Worm (Caenorhabditis elegans) whole organism, L1 larva: ENCODE results near the gene ceh-92.

ENCODE experiments used
- C34B4.2 ChIP-seq: sonication (generic microtip); optimal IDR thresholded peaks from 2 replicates; lab custom pipeline; 2017; ENCODE audit warnings: mild to moderate bottlenecking, missing genetic modification characterization, missing compliant biosample characterization
- F16B12.6 ChIP-seq: fragments of 150-350 bp; optimal IDR thresholded peaks from 2 replicates; lab custom pipeline; 2014; ENCODE audit warnings: missing biosample characterization, missing genetic modification characterization
- alr-1 ChIP-seq: fragments of 200-800 bp; sonication (Bioruptor generic); optimal IDR thresholded peaks from 2 replicates; lab custom pipeline; 2018; ENCODE audit warnings: borderline replicate concordance, mild to moderate bottlenecking, missing genetic modification characterization, missing compliant biosample characterization
- aly-2 ChIP-seq: fragments of 150-350 bp; optimal IDR thresholded peaks from 2 replicates; lab custom pipeline; 2014; ENCODE audit warnings: missing biosample characterization, missing genetic modification characterization
- blmp-1 ChIP-seq: fragments of 150-350 bp; optimal IDR thresholded peaks from 2 replicates; lab custom pipeline; 2014; ENCODE audit warnings: missing biosample characterization, missing genetic modification characterization
- ceh-8 ChIP-seq: fragments of 200-800 bp; sonication (Bioruptor generic); optimal IDR thresholded peaks from 2 replicates; lab custom pipeline; 2018; ENCODE audit warnings: mild to moderate bottlenecking, missing genetic modification characterization, moderate library complexity, missing compliant biosample characterization
- ceh-82 ChIP-seq, 3 experiments: fragments of 150-350 bp in 1 of 3; sonication (generic microtip) in 2 of 3; optimal IDR thresholded peaks; 2 replicates each; lab custom pipeline; 2014 to 2017; ENCODE audit warnings: missing biosample characterization in 3 of 3, missing genetic modification characterization in 3 of 3
- ces-1 ChIP-seq: fragments of 150-350 bp; optimal IDR thresholded peaks from 2 replicates; lab custom pipeline; 2014; ENCODE audit warnings: missing biosample characterization, missing genetic modification reagents, missing genetic modification characterization
- egl-13 ChIP-seq: sonication (generic microtip); optimal IDR thresholded peaks from 2 replicates; lab custom pipeline; 2016; ENCODE audit warnings: missing genotype, missing genetic modification reagents, missing genetic modification characterization, missing compliant biosample characterization
- fkh-10 ChIP-seq: sonication (generic microtip); optimal IDR thresholded peaks from 2 replicates; lab custom pipeline; 2017; ENCODE audit warnings: missing biosample characterization, missing genetic modification reagents, missing genetic modification characterization
- fkh-4 ChIP-seq: sonication (generic microtip); optimal IDR thresholded peaks from 2 replicates; lab custom pipeline; 2016; ENCODE audit warnings: missing compliant biosample characterization, missing genetic modification characterization, borderline replicate concordance
- fkh-8 ChIP-seq: sonication (generic microtip); optimal IDR thresholded peaks from 2 replicates; lab custom pipeline; 2016; ENCODE audit warnings: mild to moderate bottlenecking, missing genetic modification characterization, missing compliant biosample characterization
- fos-1 ChIP-seq: fragments of 150-350 bp; optimal IDR thresholded peaks from 2 replicates; lab custom pipeline; 2014; ENCODE audit warnings: missing biosample characterization, missing genetic modification characterization
- grh-1 ChIP-seq: fragments of 200-800 bp; sonication (Bioruptor generic); IDR thresholded peaks from 2 replicates; pipeline ENCODE4 v1.3.6; 2022; ENCODE audit warnings: missing genetic modification reagents, missing genetic modification characterization, missing compliant biosample characterization
- hlh-17 ChIP-seq: fragments of 200-800 bp; sonication (Bioruptor generic); optimal IDR thresholded peaks from 2 replicates; lab custom pipeline; 2018; ENCODE audit warnings: missing genetic modification characterization, mild to moderate bottlenecking, missing compliant biosample characterization, moderate library complexity, borderline replicate concordance
- hlh-4 ChIP-seq: sonication (generic microtip); optimal IDR thresholded peaks from 2 replicates; lab custom pipeline; 2016; ENCODE audit warnings: mild to moderate bottlenecking, missing genetic modification characterization, missing compliant biosample characterization
- irx-1 ChIP-seq: sonication (generic microtip); optimal IDR thresholded peaks from 2 replicates; lab custom pipeline; 2016; ENCODE audit warnings: missing genetic modification characterization, missing compliant biosample characterization
- isw-1 ChIP-seq: fragments of 200-800 bp; sonication (Bioruptor generic); IDR thresholded peaks from 2 replicates; pipeline ENCODE4 v1.3.6; 2022; ENCODE audit warnings: missing genetic modification characterization, missing compliant biosample characterization
- jun-1 ChIP-seq: fragments of 150-350 bp; optimal IDR thresholded peaks from 2 replicates; lab custom pipeline; 2014; ENCODE audit warnings: missing biosample characterization, missing genetic modification reagents, missing genetic modification characterization
- lin-13 ChIP-seq: fragments of 150-350 bp; optimal IDR thresholded peaks from 2 replicates; lab custom pipeline; 2014; ENCODE audit warnings: missing biosample characterization, missing genetic modification reagents, missing genetic modification characterization
- lin-39 ChIP-seq: fragments of 150-350 bp; optimal IDR thresholded peaks from 2 replicates; lab custom pipeline; 2014; ENCODE audit warnings: missing biosample characterization, missing genetic modification reagents, missing genetic modification characterization
- mdl-1 ChIP-seq, 2 experiments: fragments of 150-350 bp; optimal IDR thresholded peaks; 2 replicates each; lab custom pipeline; 2014 to 2017; ENCODE audit warnings: missing biosample characterization in 2 of 2, missing genetic modification characterization in 2 of 2, inconsistent platforms in 1 of 2
- nhr-11 ChIP-seq: fragments of 150-350 bp; optimal IDR thresholded peaks from 2 replicates; lab custom pipeline; 2014; ENCODE audit warnings: missing biosample characterization, missing genetic modification characterization
- nhr-12 ChIP-seq: sonication (generic microtip); optimal IDR thresholded peaks from 2 replicates; lab custom pipeline; 2017; ENCODE audit warnings: missing biosample characterization, missing genetic modification characterization
- nhr-20 ChIP-seq: sonication (generic microtip); optimal IDR thresholded peaks from 2 replicates; lab custom pipeline; 2016; ENCODE audit warnings: mild to moderate bottlenecking, missing genetic modification characterization, missing compliant biosample characterization
- nhr-84 ChIP-seq: sonication (generic microtip); optimal IDR thresholded peaks from 2 replicates; lab custom pipeline; 2017; ENCODE audit warnings: missing biosample characterization, missing genetic modification characterization
- nhr-85 ChIP-seq: sonication (generic microtip); peaks from one replicate; lab custom pipeline; 2016; ENCODE audit warnings: missing genetic modification characterization, inconsistent platforms, missing compliant biosample characterization
- pax-3 ChIP-seq: fragments of 200-800 bp; sonication (Bioruptor generic); optimal IDR thresholded peaks from 2 replicates; lab custom pipeline; 2018; ENCODE audit warnings: mild to moderate bottlenecking, missing genetic modification characterization, moderate library complexity, missing compliant biosample characterization
- skn-1 ChIP-seq: fragments of 150-350 bp; optimal IDR thresholded peaks from 2 replicates; lab custom pipeline; 2014; ENCODE audit warnings: missing biosample characterization, missing genetic modification characterization
- snpc-4 ChIP-seq: fragments of 150-350 bp; optimal IDR thresholded peaks from 2 replicates; lab custom pipeline; 2014; ENCODE audit warnings: missing biosample characterization, missing genetic modification characterization
- snu-23 ChIP-seq: sonication (generic microtip); optimal IDR thresholded peaks from 2 replicates; lab custom pipeline; 2016; ENCODE audit warnings: missing genetic modification characterization, missing compliant biosample characterization
- sox-4 ChIP-seq: sonication (generic microtip); optimal IDR thresholded peaks from 2 replicates; lab custom pipeline; 2016; ENCODE audit warnings: missing genetic modification characterization, missing compliant biosample characterization
- tbx-2 ChIP-seq: sonication (generic microtip); optimal IDR thresholded peaks from 2 replicates; lab custom pipeline; 2016; ENCODE audit warnings: missing genetic modification characterization, missing compliant biosample characterization
- unc-62 ChIP-seq: fragments of 150-350 bp; optimal IDR thresholded peaks from 2 replicates; lab custom pipeline; 2014; ENCODE audit warnings: missing biosample characterization, missing genetic modification reagents, missing genetic modification characterization
- unc-98 ChIP-seq: fragments of 200-800 bp; sonication (Bioruptor generic); IDR thresholded peaks from 2 replicates; pipeline ENCODE4 v1.3.6; 2022; ENCODE audit warnings: missing genetic modification characterization, missing compliant biosample characterization
- vab-15 ChIP-seq: sonication (generic microtip); optimal IDR thresholded peaks from 2 replicates; lab custom pipeline; 2017; ENCODE audit warnings: missing genotype, mild to moderate bottlenecking, missing genetic modification characterization, missing compliant biosample characterization

Gene ceh-92

DNA sequence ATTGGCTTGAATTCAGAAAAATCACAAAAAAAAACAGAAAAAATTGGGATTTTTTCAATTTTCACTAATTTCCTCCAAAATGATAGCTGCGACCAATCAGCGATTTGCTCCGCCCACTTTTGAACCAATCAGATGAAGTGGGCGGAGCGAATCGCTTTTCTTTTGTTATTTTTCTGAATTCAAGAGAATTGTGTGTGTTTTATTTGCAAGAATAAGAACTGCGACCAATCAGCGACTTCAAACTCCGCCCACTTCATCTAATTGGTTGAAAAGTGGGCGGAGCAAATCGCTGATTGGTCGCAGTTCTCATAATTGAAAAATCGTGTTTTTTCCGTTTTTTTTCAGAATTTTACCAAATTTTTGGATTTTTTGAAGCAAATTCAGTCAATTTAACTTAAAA lies 1.2 kb downstream of the ceh-92 start:
- TF ChIP-seq grh-1 (GFP tag; lab: Robert Waterston, UW) (no peak), fkh-4 (tag; lab: Kevin White, UChicago) (no peak), hlh-17 (GFP tag; lab: Kevin White, UChicago) (no peak)

DNA sequence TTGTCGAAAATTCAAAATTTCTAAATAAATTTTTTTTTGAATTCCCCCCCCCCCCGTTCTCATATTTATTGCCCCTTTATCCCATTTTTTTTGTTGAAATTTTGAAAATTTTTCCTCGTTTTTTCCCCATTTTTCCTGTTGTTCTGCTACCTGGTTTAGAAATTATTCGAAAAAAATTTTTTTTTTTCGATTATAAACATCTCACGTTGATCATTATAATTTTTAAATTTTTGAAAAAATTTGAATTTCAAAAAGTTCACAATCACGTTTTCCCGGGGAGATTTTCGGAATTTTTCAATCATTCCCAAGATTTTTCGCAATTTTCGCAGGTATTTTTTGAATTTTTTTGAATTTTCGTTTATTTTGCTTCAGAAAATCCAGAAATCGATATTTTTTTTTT lies 7.5 kb downstream of the ceh-92 start, which contains the start of gene Y66D12A.3:
Gene Y66D12A.3 (plus strand): TSS at position 301 of the 400 bp plus-strand sequence.
- TF ChIP-seq egl-13 (tag; lab: Kevin White, UChicago), result no peak
- no peak for TF ChIP-seq unc-98
- no peak for TF ChIP-seq F16B12.6 (tag; lab: Kevin White, UChicago)
- no peak for TF ChIP-seq nhr-12 (tag; lab: Kevin White, UChicago)
- no peak for TF ChIP-seq irx-1 (tag; lab: Kevin White, UChicago)
- TF ChIP-seq snpc-4 (tag; lab: Kevin White, UChicago), result no peak
- TF ChIP-seq ces-1 (GFP tag; lab: Kevin White, UChicago), result no peak
- TF ChIP-seq C34B4.2 (tag; lab: Kevin White, UChicago), result no peak
- no peak for TF ChIP-seq ceh-82 (tag; optimal IDR thresholded peaks at IDR 0.05; lab: Kevin White, UChicago)
- no peak for TF ChIP-seq lin-13 (GFP tag; lab: Kevin White, UChicago)
- no peak for TF ChIP-seq alr-1
- TF ChIP-seq aly-2 (tag; lab: Kevin White, UChicago), result no peak

DNA sequence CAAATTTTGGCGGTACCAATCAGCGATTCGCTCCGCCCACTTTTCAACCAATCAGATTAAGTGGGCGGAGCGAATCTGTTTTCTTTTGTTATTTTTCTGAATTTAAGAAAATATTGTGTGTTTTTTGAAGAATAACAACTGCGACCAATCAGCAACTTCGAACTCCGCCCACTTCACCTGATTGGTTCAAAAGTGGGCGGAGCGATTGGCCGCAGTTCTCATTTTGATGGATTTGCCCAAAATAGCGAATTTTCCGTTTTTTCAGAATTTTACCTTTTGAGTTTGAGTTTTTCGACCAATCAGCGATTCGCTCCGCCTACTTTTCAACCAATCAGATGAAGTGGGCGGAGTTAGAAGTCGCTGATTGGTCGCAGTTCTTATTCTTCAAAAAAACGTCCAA lies 7.9 kb downstream of the ceh-92 start:
- TF ChIP-seq hlh-4 (tag; lab: Kevin White, UChicago), result no peak

DNA sequence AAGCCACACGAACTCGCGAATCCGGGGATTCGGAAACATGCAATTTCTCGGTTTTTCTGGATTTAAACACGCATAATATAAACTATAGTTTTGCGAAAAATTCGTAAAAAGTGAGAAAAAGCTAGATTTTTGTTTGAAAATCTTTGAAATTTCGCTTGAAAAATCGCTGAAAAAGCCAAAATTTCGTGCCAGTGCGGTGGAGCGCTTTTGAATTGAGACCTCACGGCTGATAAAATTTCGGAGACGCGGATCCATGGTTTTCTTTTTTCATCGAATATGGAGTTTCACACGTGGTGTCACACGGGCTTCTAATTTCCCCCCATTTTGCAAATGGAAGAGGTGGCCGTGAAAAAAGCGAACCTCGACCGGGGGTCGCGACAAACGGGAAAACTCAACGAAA lies 8.9 kb downstream of the ceh-92 start:
- no peak for TF ChIP-seq tbx-2 (tag; lab: Kevin White, UChicago)
- TF ChIP-seq nhr-20 (tag; lab: Kevin White, UChicago), result no peak
- no peak for TF ChIP-seq isw-1 (GFP tag; lab: Robert Waterston, UW)
- no peak for TF ChIP-seq C34B4.2 (tag; lab: Kevin White, UChicago)
- TF ChIP-seq nhr-84, result no peak
- no peak for TF ChIP-seq fkh-10 (GFP tag; lab: Kevin White, UChicago)
- no peak for TF ChIP-seq unc-98
- no peak for TF ChIP-seq nhr-12 (tag; lab: Kevin White, UChicago)
- no peak for TF ChIP-seq mdl-1 (tag; optimal IDR thresholded peaks at IDR 0.05; lab: Kevin White, UChicago)
- no peak for TF ChIP-seq fos-1 (tag; lab: Kevin White, UChicago)
- TF ChIP-seq pax-3, result no peak
- TF ChIP-seq vab-15 (tag; lab: Kevin White, UChicago), result no peak
- no peak for TF ChIP-seq unc-62 (GFP tag; lab: Kevin White, UChicago)
- no peak for TF ChIP-seq blmp-1
- TF ChIP-seq snu-23 (GFP tag; lab: Kevin White, UChicago), result no peak
- TF ChIP-seq lin-39 (tag; lab: Kevin White, UChicago), result no peak
- TF ChIP-seq aly-2 (tag; lab: Kevin White, UChicago), result no peak
- no peak for TF ChIP-seq jun-1
- TF ChIP-seq ceh-8 (GFP tag; lab: Kevin White, UChicago), result no peak
- TF ChIP-seq nhr-85 (tag; lab: Kevin White, UChicago), result no peak

DNA sequence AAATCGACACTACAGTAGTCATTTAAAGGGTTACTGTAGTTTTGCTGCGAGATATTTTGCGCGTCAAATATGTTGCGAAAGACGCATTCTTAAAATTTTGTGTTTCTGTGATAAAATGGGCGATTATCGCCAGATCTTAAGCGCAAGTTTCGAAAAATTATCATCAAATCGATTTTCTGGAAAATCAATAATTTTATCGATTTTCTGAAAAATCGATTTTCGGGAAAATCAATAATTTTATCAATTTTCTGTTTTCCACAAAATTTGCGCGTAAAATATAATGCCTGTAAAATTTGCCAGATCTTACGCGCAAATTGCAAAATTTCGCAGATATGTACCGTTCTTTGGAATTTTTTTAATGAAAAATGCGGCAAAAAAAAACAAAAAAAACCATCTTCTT lies 10.7 kb downstream of the ceh-92 start:
- TF ChIP-seq alr-1 (no peak), skn-1 (no peak), fkh-8 (tag; lab: Kevin White, UChicago) (no peak), nhr-11 (tag; lab: Kevin White, UChicago) (no peak), ces-1 (GFP tag; lab: Kevin White, UChicago) (no peak), pax-3 (no peak), sox-4 (tag; lab: Kevin White, UChicago) (no peak)
